Worm (Caenorhabditis elegans) whole organism, late embryonic: Measurements from ENCODE around the gene rabx-5.

Experiments
- ama-1 ChIP-seq: fragments of 150-350 bp; optimal IDR thresholded peaks from 2 replicates; lab custom pipeline; 2014
- pag-3 ChIP-seq: sonication (generic microtip); optimal IDR thresholded peaks from 2 replicates; lab custom pipeline; 2016; ENCODE audit warnings: missing compliant biosample characterization, missing genetic modification characterization, borderline replicate concordance

ce11 chrIII:10621208-10621607, 16.1 kb downstream of the rabx-5 start, which contains the start of the genes lron-10 and hpr-9:
- TF ChIP-seq pag-3: no peak
- TF ChIP-seq ama-1: no peak
